Worm (Caenorhabditis elegans): ENCODE data around the gene C03E10.1.

C03E10.1 gene

ce11 chrV:11314025-11314880, 23.3 kb downstream of the C03E10.1 start (continued):
- TF ChIP-seq ztf-6 (GFP tag; IDR thresholded peaks at IDR 0.05) (peak; percentile 94), ceh-91 (GFP tag; IDR thresholded peaks at IDR 0.05) (peak; percentile 65), snpc-3.4 (tag; optimal IDR thresholded peaks at IDR 0.05) (peak; percentile 96), unc-62 (GFP tag; optimal IDR thresholded peaks at IDR 0.05) (peak; percentile 25), dpl-1 (GFP tag; optimal IDR thresholded peaks at IDR 0.05) (peak; percentile 61), hmg-20 (GFP tag; IDR thresholded peaks at IDR 0.05) (peak; percentile 92), bed-2 (GFP tag; IDR thresholded peaks at IDR 0.05) (peak; percentile 87), egl-18 (GFP tag; IDR thresholded peaks at IDR 0.05) (peak; percentile 92), ztf-22 (GFP tag; optimal IDR thresholded peaks at IDR 0.05) (peak; percentile 98), lsl-1 (GFP tag; optimal IDR thresholded peaks at IDR 0.05) (peak; percentile 74), lin-54 (GFP tag; optimal IDR thresholded peaks at IDR 0.05) (peak; percentile 89), ztf-26 (tag; optimal IDR thresholded peaks at IDR 0.05) (peak; percentile 95), lsy-27 (tag; optimal IDR thresholded peaks at IDR 0.05; ENCODE audit: borderline replicate concordance, insufficient read depth) (peak; percentile 92), nhr-120 (GFP tag; IDR thresholded peaks at IDR 0.05) (peak; percentile 99), ztf-25 (GFP tag; IDR thresholded peaks at IDR 0.05) (peak; percentile 99), let-526 (GFP tag; IDR thresholded peaks at IDR 0.05) (peak; percentile 97), snpc-1.3 (tag; optimal IDR thresholded peaks at IDR 0.05; ENCODE audit: insufficient read depth) (peak; percentile 97), nfyb-1 (GFP tag; IDR thresholded peaks at IDR 0.05) (peak; percentile 97), F23B12.7 (tag; optimal IDR thresholded peaks at IDR 0.05; ENCODE audit: insufficient read depth) (peak; percentile 92), nhr-80 (tag; optimal IDR thresholded peaks at IDR 0.05) (peak; percentile 80), K12H6.12 (tag; optimal IDR thresholded peaks at IDR 0.05) (peak; percentile 90), F10E7.11 (tag; optimal IDR thresholded peaks at IDR 0.05) (peak; percentile 99), F57C9.4 (tag; optimal IDR thresholded peaks at IDR 0.05) (peak; percentile 96), rpc-1 (optimal IDR thresholded peaks at IDR 0.05) (peak; percentile 99), rpc-1 (tag; optimal IDR thresholded peaks at IDR 0.05) (peak; percentile 99), K11D2.4 (GFP tag; IDR thresholded peaks at IDR 0.05) (peak; percentile 89), Y67H2A.10 (GFP tag; conservative IDR thresholded peaks at IDR 0.05) (peak; percentile 88), T07F8.4 (tag; optimal IDR thresholded peaks at IDR 0.05) (peak; percentile 96), madf-10 (tag; optimal IDR thresholded peaks at IDR 0.05) (peak; percentile 90), lin-35 (GFP tag; optimal IDR thresholded peaks at IDR 0.05) (peak; percentile 22 to 87 (median 61)), F39B2.1 (GFP tag; IDR thresholded peaks at IDR 0.05) (peak; percentile 29; the same call in 1 of the 2 replicates), ccch-3 (GFP tag; optimal IDR thresholded peaks at IDR 0.05) (peak; percentile 90), mcd-1 (GFP tag; IDR thresholded peaks at IDR 0.05) (peak; percentile 86), F33H1.4 (GFP tag; IDR thresholded peaks at IDR 0.05) (peak; percentile 67), him-1 (tag; optimal IDR thresholded peaks at IDR 0.05) (peak; percentile 96), D2030.7 (GFP tag; IDR thresholded peaks at IDR 0.05) (peak; percentile 92), lin-26 (GFP tag; IDR thresholded peaks at IDR 0.05) (peak; percentile 100), ztf-18 (tag; optimal IDR thresholded peaks at IDR 0.05) (peak; percentile 88), lin-40 (tag; optimal IDR thresholded peaks at IDR 0.05) (peak; percentile 85), madf-8 (GFP tag; conservative IDR thresholded peaks at IDR 0.05) (peak; percentile 65), Y95B8A.8 (GFP tag; IDR thresholded peaks at IDR 0.05) (peak; percentile 94), hmg-1.2 (GFP tag; IDR thresholded peaks at IDR 0.05) (peak; percentile 90), sptf-2 (GFP tag; optimal IDR thresholded peaks at IDR 0.05) (peak; percentile 99), tbp1 (GFP tag; optimal IDR thresholded peaks at IDR 0.05) (peak; percentile 100), ceh-58 (GFP tag; IDR thresholded peaks at IDR 0.05) (peak; percentile 99), die-1 (tag; optimal IDR thresholded peaks at IDR 0.05) (peak; percentile 98)
